Worm (Caenorhabditis elegans): ENCODE data around the gene F26D2.10.

The F26D2.10 gene

ce11 chrV:16376430-16376948 is 52.9 kb downstream of the F26D2.10 start:
- no peak for TF ChIP-seq ztf-11 (tag; optimal IDR thresholded peaks at IDR 0.05)
- TF ChIP-seq nhr-237 (tag; optimal IDR thresholded peaks at IDR 0.05): no peak
- TF ChIP-seq flh-1 (GFP tag; optimal IDR thresholded peaks at IDR 0.05): no peak
- no peak for TF ChIP-seq nhr-12 (tag; optimal IDR thresholded peaks at IDR 0.05)
- no peak for TF ChIP-seq hlh-1 (tag; optimal IDR thresholded peaks at IDR 0.05)
- TF ChIP-seq bed-3 (GFP tag; optimal IDR thresholded peaks at IDR 0.05): no peak
- no peak for TF ChIP-seq ceh-83 (GFP tag; optimal IDR thresholded peaks at IDR 0.05)
- no peak for TF ChIP-seq nhr-28 (tag; optimal IDR thresholded peaks at IDR 0.05)
- no peak for TF ChIP-seq ceh-43 (GFP tag; optimal IDR thresholded peaks at IDR 0.05)
- no peak for TF ChIP-seq lin-13 (tag; optimal IDR thresholded peaks at IDR 0.05)
- TF ChIP-seq snpc-4 (tag; optimal IDR thresholded peaks at IDR 0.05): no peak
- TF ChIP-seq lsy-2 (tag; optimal IDR thresholded peaks at IDR 0.05): no peak
- TF ChIP-seq ces-1 (GFP tag; optimal IDR thresholded peaks at IDR 0.05): no peak
- no peak for TF ChIP-seq nhr-76 (tag; optimal IDR thresholded peaks at IDR 0.05)
- TF ChIP-seq elt-1 (tag; optimal IDR thresholded peaks at IDR 0.05; ENCODE audit: borderline replicate concordance, insufficient read depth): no peak
- no peak for TF ChIP-seq elt-3 (tag; optimal IDR thresholded peaks at IDR 0.05)
- TF ChIP-seq drap-1 (GFP tag; optimal IDR thresholded peaks at IDR 0.05): no peak
- no peak for TF ChIP-seq mls-2 (tag; optimal IDR thresholded peaks at IDR 0.05)
